Worm (Caenorhabditis elegans): ENCODE results near the gene cks-1.
A peak's percentile ranks its signal among the peaks of the same experiment; 100 is the strongest.

Gene cks-1

ce11 chrIV:8535946-8536345, 22.2 kb downstream of the cks-1 start:
- TF ChIP-seq skn-1 (tag; optimal IDR thresholded peaks at IDR 0.05) (no peak), elt-2 (tag; optimal IDR thresholded peaks at IDR 0.05) (no peak), jun-1 (tag; optimal IDR thresholded peaks at IDR 0.05) (no peak), ZK546.5 (tag; optimal IDR thresholded peaks at IDR 0.05) (no peak), pha-4 (tag; optimal IDR thresholded peaks at IDR 0.05) (no peak), ztf-11 (tag; optimal IDR thresholded peaks at IDR 0.05) (no peak)

- no peak for TF ChIP-seq ztf-11 (tag; optimal IDR thresholded peaks at IDR 0.05)
- peak; percentile 59 for TF ChIP-seq lsy-12 (tag; optimal IDR thresholded peaks at IDR 0.05)
- TF ChIP-seq mml-1 (tag; optimal IDR thresholded peaks at IDR 0.05) = no peak
- TF ChIP-seq pha-4 (tag; optimal IDR thresholded peaks at IDR 0.05) = peak; percentile 29
- peak; percentile 9 for TF ChIP-seq pqm-1 (tag; optimal IDR thresholded peaks at IDR 0.05)
- TF ChIP-seq snpc-4 (tag; optimal IDR thresholded peaks at IDR 0.05) = no peak
- TF ChIP-seq elt-2 (tag; optimal IDR thresholded peaks at IDR 0.05) = peak; percentile 11
- no peak for TF ChIP-seq egl-5 (tag; optimal IDR thresholded peaks at IDR 0.05)
Observed at ce11 chrIV:8538011-8538658, 24.4 kb downstream of the cks-1 start.

ce11 chrIV:8538659-8539173, 25.0 kb downstream of the cks-1 start, which contains the start of gene hyl-1:
Gene hyl-1, plus strand, starts transcription at chrIV:8539123.
- TF ChIP-seq aly-2 (tag; optimal IDR thresholded peaks at IDR 0.05) (no peak), nhr-23 (tag; optimal IDR thresholded peaks at IDR 0.05) (no peak), skn-1 (tag; optimal IDR thresholded peaks at IDR 0.05) (no peak), hmg-11 (tag; optimal IDR thresholded peaks at IDR 0.05) (no peak), unc-39 (tag; optimal IDR thresholded peaks at IDR 0.05) (no peak), nhr-12 (tag; optimal IDR thresholded peaks at IDR 0.05) (no peak), nhr-237 (tag; optimal IDR thresholded peaks at IDR 0.05) (no peak)

- TF ChIP-seq jun-1 (tag; optimal IDR thresholded peaks at IDR 0.05) (peak; percentile 8), pqm-1 (tag; optimal IDR thresholded peaks at IDR 0.05) (peak; percentile 72), ztf-11 (tag; optimal IDR thresholded peaks at IDR 0.05) (no peak), elt-2 (tag; optimal IDR thresholded peaks at IDR 0.05) (peak; percentile 65)
Observed at ce11 chrIV:8539645-8540044, 25.9 kb downstream of the cks-1 start.

ce11 chrIV:8540268-8540667, 26.5 kb downstream of the cks-1 start:
- TF ChIP-seq nhr-76 (tag; optimal IDR thresholded peaks at IDR 0.05) = no peak
- TF ChIP-seq egl-27 (tag; optimal IDR thresholded peaks at IDR 0.05) = no peak
- peak; percentile 29 for TF ChIP-seq hmg-11 (tag; optimal IDR thresholded peaks at IDR 0.05)
- TF ChIP-seq daf-12 (tag; optimal IDR thresholded peaks at IDR 0.05) = no peak
- no peak for TF ChIP-seq ztf-4 (tag; optimal IDR thresholded peaks at IDR 0.05)
- peak; percentile 62 for TF ChIP-seq pqm-1 (tag; optimal IDR thresholded peaks at IDR 0.05)
- no peak for TF ChIP-seq nhr-28 (tag; optimal IDR thresholded peaks at IDR 0.05)
- TF ChIP-seq pha-4 (tag; optimal IDR thresholded peaks at IDR 0.05) = peak; percentile 69
- peak; percentile 6 for TF ChIP-seq nhr-43 (tag; optimal IDR thresholded peaks at IDR 0.05; ENCODE audit: poor library complexity, severe bottlenecking)
- no peak for TF ChIP-seq unc-39 (tag; optimal IDR thresholded peaks at IDR 0.05)
- peak; percentile 6 for TF ChIP-seq nfya-1 (tag; optimal IDR thresholded peaks at IDR 0.05; ENCODE audit: insufficient read depth)
- TF ChIP-seq nhr-77 (tag; optimal IDR thresholded peaks at IDR 0.05) = no peak
- peak; percentile 78 for TF ChIP-seq elt-2 (tag; optimal IDR thresholded peaks at IDR 0.05)
- no peak for TF ChIP-seq ceh-82 (tag; optimal IDR thresholded peaks at IDR 0.05)

ce11 chrIV:8542272-8542671, 28.6 kb downstream of the cks-1 start:
- TF ChIP-seq pha-4 (tag; optimal IDR thresholded peaks at IDR 0.05) = peak; percentile 44
- TF ChIP-seq egl-27 (tag; optimal IDR thresholded peaks at IDR 0.05) = no peak
- TF ChIP-seq mml-1 (tag; optimal IDR thresholded peaks at IDR 0.05) = no peak
- TF ChIP-seq elt-2 (tag; optimal IDR thresholded peaks at IDR 0.05) = peak; percentile 93
- TF ChIP-seq ceh-16 (tag; optimal IDR thresholded peaks at IDR 0.05) = no peak
- no peak for TF ChIP-seq ceh-82 (tag; optimal IDR thresholded peaks at IDR 0.05)
- no peak for TF ChIP-seq nhr-28 (tag; optimal IDR thresholded peaks at IDR 0.05)
- TF ChIP-seq nhr-11 (tag; optimal IDR thresholded peaks at IDR 0.05) = no peak
- TF ChIP-seq nhr-43 (tag; optimal IDR thresholded peaks at IDR 0.05; ENCODE audit: poor library complexity, severe bottlenecking) = no peak
- no peak for TF ChIP-seq fkh-2 (tag; optimal IDR thresholded peaks at IDR 0.05)
- peak; percentile 46 for TF ChIP-seq pqm-1 (tag; optimal IDR thresholded peaks at IDR 0.05)
- TF ChIP-seq hmg-11 (tag; optimal IDR thresholded peaks at IDR 0.05) = no peak
- no peak for TF ChIP-seq snpc-4 (tag; optimal IDR thresholded peaks at IDR 0.05)
- no peak for TF ChIP-seq nhr-76 (tag; optimal IDR thresholded peaks at IDR 0.05)
- TF ChIP-seq lsy-12 (tag; optimal IDR thresholded peaks at IDR 0.05) = no peak
- TF ChIP-seq nhr-23 (tag; optimal IDR thresholded peaks at IDR 0.05) = no peak
- TF ChIP-seq nhr-237 (tag; optimal IDR thresholded peaks at IDR 0.05) = no peak
- TF ChIP-seq nfya-1 (tag; optimal IDR thresholded peaks at IDR 0.05; ENCODE audit: insufficient read depth) = no peak
- peak; percentile 19 for TF ChIP-seq jun-1 (tag; optimal IDR thresholded peaks at IDR 0.05)
- no peak for TF ChIP-seq unc-62 (GFP tag; optimal IDR thresholded peaks at IDR 0.05)
- no peak for TF ChIP-seq lin-15B (tag; optimal IDR thresholded peaks at IDR 0.05)
- no peak for TF ChIP-seq ceh-9 (tag; optimal IDR thresholded peaks at IDR 0.05)
- no peak for TF ChIP-seq sea-2 (GFP tag; optimal IDR thresholded peaks at IDR 0.05)
- TF ChIP-seq zag-1 (tag; optimal IDR thresholded peaks at IDR 0.05) = no peak
- TF ChIP-seq ceh-28 (tag; optimal IDR thresholded peaks at IDR 0.05) = no peak
- TF ChIP-seq tbx-2 (tag; optimal IDR thresholded peaks at IDR 0.05) = no peak
- no peak for TF ChIP-seq fos-1 (tag; optimal IDR thresholded peaks at IDR 0.05)

All from whole organism, L3 larva.